Worm (Caenorhabditis elegans) whole organism, L2 larva: ENCODE measurements around the gene T01H10.11.

ENCODE experiments used
- R02D3.7 ChIP-seq: fragments of 150-350 bp; optimal IDR thresholded peaks from 2 replicates; lab custom pipeline; 2014; ENCODE audit warnings: missing biosample characterization, missing genetic modification characterization
- Y55F3AM.14 ChIP-seq: fragments of 200-800 bp; sonication (Bioruptor generic); optimal IDR thresholded peaks from 2 replicates; lab custom pipeline; 2018; ENCODE audit warnings: mild to moderate bottlenecking, missing genetic modification characterization, missing compliant biosample characterization
- alr-1 ChIP-seq: fragments of 150-350 bp; optimal IDR thresholded peaks from 2 replicates; lab custom pipeline; 2014; ENCODE audit warnings: missing biosample characterization, missing genetic modification characterization
- ama-1 ChIP-seq: fragments of 150-350 bp; optimal IDR thresholded peaks from 2 replicates; lab custom pipeline; 2018; ENCODE audit warnings: inconsistent platforms
- ceh-16 ChIP-seq: fragments of 150-350 bp; optimal IDR thresholded peaks from 2 replicates; lab custom pipeline; 2014; ENCODE audit warnings: missing biosample characterization, missing genetic modification characterization
- fos-1 ChIP-seq: fragments of 150-350 bp; optimal IDR thresholded peaks from 2 replicates; lab custom pipeline; 2014; ENCODE audit warnings: missing biosample characterization, missing genetic modification characterization
- nhr-21 ChIP-seq: fragments of 150-350 bp; optimal IDR thresholded peaks from 2 replicates; lab custom pipeline; 2014; ENCODE audit warnings: missing biosample characterization, missing genetic modification characterization
- nhr-23 ChIP-seq: fragments of 150-350 bp; optimal IDR thresholded peaks from 2 replicates; lab custom pipeline; 2014; ENCODE audit warnings: missing biosample characterization, missing genetic modification reagents, missing genetic modification characterization
- nhr-237 ChIP-seq: fragments of 150-350 bp; optimal IDR thresholded peaks from 2 replicates; lab custom pipeline; 2014; ENCODE audit warnings: missing biosample characterization, missing genetic modification characterization
- nhr-77 ChIP-seq: fragments of 150-350 bp; optimal IDR thresholded peaks from 2 replicates; lab custom pipeline; 2014; ENCODE audit warnings: missing biosample characterization, missing genetic modification characterization
- snpc-4 ChIP-seq: fragments of 150-350 bp; optimal IDR thresholded peaks from 2 replicates; lab custom pipeline; 2014; ENCODE audit warnings: missing biosample characterization, missing genetic modification characterization
- zag-1 ChIP-seq: fragments of 150-350 bp; optimal IDR thresholded peaks from 2 replicates; lab custom pipeline; 2014; ENCODE audit warnings: missing biosample characterization, missing genetic modification characterization
- ztf-4 ChIP-seq: fragments of 150-350 bp; optimal IDR thresholded peaks from 2 replicates; lab custom pipeline; 2014; ENCODE audit warnings: missing biosample characterization, missing genetic modification characterization

DNA sequence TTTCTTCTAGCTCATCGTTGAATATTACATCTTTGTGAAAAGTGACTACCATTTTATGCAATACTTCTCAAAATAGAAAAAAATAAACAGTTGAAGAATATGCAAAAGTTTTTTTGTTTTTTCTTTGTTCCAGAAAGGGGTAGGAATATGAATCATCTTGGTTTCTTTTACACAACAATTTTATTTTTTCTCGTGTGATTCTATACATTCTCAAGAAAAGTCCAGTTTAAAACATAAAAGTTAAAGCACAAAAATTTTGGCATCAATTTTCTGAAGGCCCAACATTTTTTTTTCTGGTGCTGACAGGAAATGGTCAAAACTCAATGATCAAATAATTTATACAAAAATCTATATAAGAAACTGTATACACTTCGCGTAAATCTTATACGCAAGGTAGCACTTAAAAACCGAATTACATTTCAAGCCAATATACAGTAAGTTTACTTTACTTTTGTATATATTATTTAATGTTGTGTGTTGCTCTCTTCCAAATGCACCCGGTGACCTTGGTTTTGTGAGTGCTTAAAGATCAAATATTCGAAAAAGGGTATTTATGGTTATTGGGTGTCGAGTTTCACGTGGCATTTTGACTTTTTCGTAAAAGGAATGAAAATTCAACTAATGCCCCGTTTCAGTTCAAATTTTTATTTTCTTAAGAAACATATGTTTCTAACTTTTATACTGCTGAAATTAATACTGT, 14.6 kb upstream of the T01H10.11 start, which contains the start of the genes W03G11.2 and lgc-13:
- TF ChIP-seq ama-1 (no peak), nhr-77 (tag; lab: Kevin White, UChicago) (no peak), nhr-21 (tag; lab: Kevin White, UChicago) (no peak), ceh-16 (tag; lab: Kevin White, UChicago) (no peak), ztf-4 (no peak), alr-1 (no peak), zag-1 (tag; lab: Kevin White, UChicago) (no peak), fos-1 (tag; lab: Kevin White, UChicago) (no peak), Y55F3AM.14 (GFP tag; lab: Kevin White, UChicago) (no peak), R02D3.7 (tag; lab: Kevin White, UChicago) (no peak), nhr-237 (tag; lab: Kevin White, UChicago) (no peak), nhr-23 (tag; lab: Kevin White, UChicago) (no peak), snpc-4 (tag; lab: Kevin White, UChicago) (no peak)
